Fruit fly (Drosophila melanogaster) whole organism, embryonic: ENCODE measurements around the gene Prosbeta2.

Experiments used
- Aef1 ChIP-seq: fragments of 200-800 bp; sonication (Bioruptor generic); IDR thresholded peaks from 3 replicates; pipeline ENCODE4 v1.3.6; 2022; ENCODE audit warnings: missing biosample characterization, missing genetic modification characterization
- B-H2 ChIP-seq: fragments of 200-800 bp; sonication (Bioruptor generic); optimal IDR thresholded peaks from 2 replicates; lab custom pipeline; 2018; ENCODE audit warnings: missing biosample characterization, mild to moderate bottlenecking, missing genetic modification characterization
- Bgb ChIP-seq: fragments of 200-800 bp; sonication (Bioruptor generic); IDR thresholded peaks from 2 replicates; pipeline ENCODE4 v1.3.6; 2022; ENCODE audit warnings: missing biosample characterization, missing genetic modification characterization; ENCODE audit not compliant: partially characterized antibody
- CG10543 ChIP-seq: fragments of 200-800 bp; sonication (Bioruptor generic); optimal IDR thresholded peaks from 3 replicates; lab custom pipeline; 2017; ENCODE audit warnings: missing biosample characterization, mild to moderate bottlenecking, missing genetic modification characterization, moderate library complexity
- CG11456 ChIP-seq: fragments of 200-800 bp; sonication (Bioruptor generic); IDR thresholded peaks from 3 replicates; pipeline ENCODE4 v1.3.6; 2022; ENCODE audit warnings: missing biosample characterization, missing genetic modification characterization
- CG11695 ChIP-seq: fragments of 200-800 bp; sonication (Bioruptor generic); IDR thresholded peaks from 3 replicates; pipeline ENCODE4 v1.3.6; 2022; ENCODE audit warnings: missing biosample characterization, missing genetic modification characterization
- CG13296 ChIP-seq: fragments of 200-800 bp; sonication (Bioruptor generic); optimal IDR thresholded peaks from 3 replicates; lab custom pipeline; 2018; ENCODE audit warnings: missing biosample characterization, mild to moderate bottlenecking, missing genetic modification characterization
- CG14441 ChIP-seq: fragments of 200-800 bp; sonication (Bioruptor generic); IDR thresholded peaks from 2 replicates; pipeline ENCODE4 v1.3.6; 2022; ENCODE audit warnings: missing biosample characterization, missing genetic modification characterization
- CG15011 ChIP-seq: fragments of 200-800 bp; sonication (Bioruptor generic); optimal IDR thresholded peaks from 3 replicates; lab custom pipeline; 2018; ENCODE audit warnings: missing biosample characterization, mild to moderate bottlenecking, missing genetic modification characterization
- CG15514 ChIP-seq: fragments of 200-800 bp; sonication (Bioruptor generic); optimal IDR thresholded peaks from 3 replicates; lab custom pipeline; 2017; ENCODE audit warnings: missing biosample characterization, missing genetic modification characterization, mild to moderate bottlenecking, moderate library complexity, missing genetic modification reagents
- CG1602 ChIP-seq: fragments of 200-800 bp; sonication (Bioruptor generic); optimal IDR thresholded peaks from 3 replicates; lab custom pipeline; 2016; ENCODE audit warnings: missing biosample characterization, missing genetic modification characterization
- CG16813 ChIP-seq: fragments of 200-800 bp; sonication (Bioruptor generic); IDR thresholded peaks from 3 replicates; pipeline ENCODE4 v1.3.6; 2022; ENCODE audit warnings: missing biosample characterization, missing genetic modification characterization; ENCODE audit not compliant: partially characterized antibody
- CG17186 ChIP-seq: fragments of 200-800 bp; sonication (Bioruptor generic); optimal IDR thresholded peaks from 3 replicates; lab custom pipeline; 2017; ENCODE audit warnings: missing biosample characterization, missing genetic modification reagents, missing genetic modification characterization
- CG18599 ChIP-seq: fragments of 200-800 bp; sonication (Bioruptor generic); optimal IDR thresholded peaks from 3 replicates; lab custom pipeline; 2017; ENCODE audit warnings: missing biosample characterization, missing genetic modification characterization, mild to moderate bottlenecking, moderate library complexity, missing genetic modification reagents
- CG30403 ChIP-seq: fragments of 200-800 bp; sonication (Bioruptor generic); optimal IDR thresholded peaks from 3 replicates; lab custom pipeline; 2016; ENCODE audit warnings: missing biosample characterization, missing genetic modification characterization
- CG34376 ChIP-seq: fragments of 200-800 bp; sonication (Bioruptor generic); optimal IDR thresholded peaks from 2 replicates; lab custom pipeline; 2018; ENCODE audit warnings: missing biosample characterization, mild to moderate bottlenecking, missing genetic modification characterization
- CG3726 ChIP-seq: fragments of 200-800 bp; sonication (Bioruptor generic); IDR thresholded peaks from 3 replicates; pipeline ENCODE4, ENCODE4 v1.3.6; 2022; ENCODE audit warnings: missing biosample characterization, missing genetic modification characterization
- CG4854 ChIP-seq: fragments of 200-800 bp; sonication (Bioruptor generic); optimal IDR thresholded peaks from 2 replicates; lab custom pipeline; 2016; ENCODE audit warnings: missing biosample characterization, missing genetic modification characterization, inconsistent platforms
- CG6175 ChIP-seq: fragments of 200-800 bp; sonication (Bioruptor generic); IDR thresholded peaks from 3 replicates; pipeline ENCODE4 v1.3.6; 2022; ENCODE audit warnings: missing biosample characterization, missing genetic modification characterization
- CG6765 ChIP-seq: fragments of 200-800 bp; sonication (Bioruptor generic); optimal IDR thresholded peaks from 3 replicates; lab custom pipeline; 2017; ENCODE audit warnings: missing biosample characterization, mild to moderate bottlenecking, missing genetic modification characterization
- CG8478 ChIP-seq: fragments of >200 bp; optimal IDR thresholded peaks from 2 replicates; lab custom pipeline; 2018
- CG9437 ChIP-seq: fragments of 200-800 bp; sonication (Bioruptor generic); optimal IDR thresholded peaks from 2 replicates; lab custom pipeline; 2018; ENCODE audit warnings: missing biosample characterization, mild to moderate bottlenecking, missing genetic modification characterization
- CG9932 ChIP-seq: fragments of 200-800 bp; sonication (Bioruptor generic); IDR thresholded peaks from 2 replicates; pipeline ENCODE4 v1.3.6; 2022; ENCODE audit warnings: missing biosample characterization, missing genetic modification characterization
- Camta ChIP-seq: fragments of 200-800 bp; sonication (Bioruptor generic); optimal IDR thresholded peaks from 2 replicates; lab custom pipeline; 2016; ENCODE audit warnings: missing biosample characterization, missing genetic modification characterization
- D19A ChIP-seq: fragments of 200-800 bp; optimal IDR thresholded peaks from 3 replicates; lab custom pipeline; 2019; ENCODE audit warnings: missing biosample characterization, mild to moderate bottlenecking, missing genetic modification characterization, moderate library complexity
- Dip2 ChIP-seq: fragments of 200-800 bp; sonication (Bioruptor generic); IDR thresholded peaks from 2 replicates; pipeline ENCODE4 v1.3.6; 2022; ENCODE audit warnings: missing biosample characterization, missing genetic modification characterization
- H2.0 ChIP-seq: fragments of 200-800 bp; sonication (Bioruptor generic); IDR thresholded peaks from 2 replicates; pipeline ENCODE4 v1.3.6; 2022; ENCODE audit warnings: missing biosample characterization, missing genetic modification characterization
- Hr39 ChIP-seq: fragments of >200 bp; optimal IDR thresholded peaks from 2 replicates; lab custom pipeline; 2017
- Jarid2 ChIP-seq: fragments of 200-800 bp; sonication (Bioruptor generic); optimal IDR thresholded peaks from 3 replicates; lab custom pipeline; 2017; ENCODE audit warnings: mild to moderate bottlenecking, missing biosample characterization, missing genetic modification reagents, missing genetic modification characterization
- Neu2 ChIP-seq: fragments of 200-800 bp; sonication (Bioruptor generic); optimal IDR thresholded peaks from 3 replicates; lab custom pipeline; 2016; ENCODE audit warnings: missing biosample characterization, missing genetic modification characterization, borderline replicate concordance
- Nf-YC ChIP-seq: fragments of 200-800 bp; optimal IDR thresholded peaks from 3 replicates; lab custom pipeline; 2019; ENCODE audit warnings: missing biosample characterization, mild to moderate bottlenecking, missing genetic modification characterization, moderate library complexity
- Oaz ChIP-seq: fragments of 200-800 bp; sonication (Bioruptor generic); IDR thresholded peaks from 2 replicates; pipeline ENCODE4 v1.3.6; 2022; ENCODE audit warnings: missing biosample characterization, missing genetic modification characterization
- Pdp1 ChIP-seq, 2 experiments: fragments of 200-800 bp; sonication (Bioruptor generic); optimal IDR thresholded peaks; 3 replicates each; lab custom pipeline; 2016; ENCODE audit warnings: missing biosample characterization in 2 of 2, missing genetic modification characterization in 2 of 2, mild to moderate bottlenecking in 1 of 2, moderate library complexity in 1 of 2
- Scr ChIP-seq: fragments of 200-800 bp; sonication (Bioruptor generic); IDR thresholded peaks from 2 replicates; pipeline ENCODE4 v1.3.6; 2022; ENCODE audit warnings: missing biosample characterization, missing genetic modification characterization; ENCODE audit not compliant: partially characterized antibody
- YL-1 ChIP-seq: fragments of 200-800 bp; sonication (Bioruptor generic); optimal IDR thresholded peaks from 3 replicates; lab custom pipeline; 2017; ENCODE audit warnings: missing biosample characterization, mild to moderate bottlenecking, missing genetic modification characterization
- abd-A ChIP-seq: fragments of 200-800 bp; sonication (Bioruptor generic); optimal IDR thresholded peaks from 3 replicates; lab custom pipeline; 2019; ENCODE audit warnings: missing biosample characterization, mild to moderate bottlenecking, missing genetic modification characterization, moderate library complexity
- ac ChIP-seq: fragments of 200-800 bp; sonication (Bioruptor generic); optimal IDR thresholded peaks from 3 replicates; lab custom pipeline; 2017; ENCODE audit warnings: missing biosample characterization, mild to moderate bottlenecking, missing genetic modification characterization
- cas ChIP-seq: fragments of 200-800 bp; sonication (Bioruptor generic); IDR thresholded peaks from 2 replicates; pipeline ENCODE4 v1.3.6; 2022; ENCODE audit warnings: missing biosample characterization, missing genetic modification characterization
- cwo ChIP-seq: fragments of 200-800 bp; sonication (Bioruptor generic); optimal IDR thresholded peaks from 3 replicates; lab custom pipeline; 2017; ENCODE audit warnings: missing biosample characterization, missing genetic modification characterization, mild to moderate bottlenecking, moderate library complexity, missing genetic modification reagents
- en ChIP-seq: fragments of 200-800 bp; sonication (Bioruptor generic); optimal IDR thresholded peaks from 2 replicates; lab custom pipeline; 2016; ENCODE audit warnings: missing biosample characterization, missing genetic modification characterization
- fd64A ChIP-seq: fragments of 200-800 bp; sonication (Bioruptor generic); optimal IDR thresholded peaks from 3 replicates; lab custom pipeline; 2018; ENCODE audit warnings: missing biosample characterization, mild to moderate bottlenecking, missing genetic modification characterization
- gcm ChIP-seq: fragments of 200-800 bp; sonication (Bioruptor generic); optimal IDR thresholded peaks from 2 replicates; lab custom pipeline; 2019; ENCODE audit warnings: missing biosample characterization, mild to moderate bottlenecking, missing genetic modification characterization, moderate library complexity
- hb ChIP-seq: fragments of 200-800 bp; sonication (Bioruptor generic); IDR thresholded peaks from 3 replicates; pipeline ENCODE4 v1.3.6; 2022; ENCODE audit warnings: missing biosample characterization, missing genetic modification characterization; ENCODE audit not compliant: partially characterized antibody
- hth ChIP-seq: fragments of >200 bp; optimal IDR thresholded peaks from 2 replicates; lab custom pipeline; 2017; ENCODE audit warnings: inconsistent platforms
- ken ChIP-seq: fragments of 200-800 bp; sonication (Bioruptor generic); IDR thresholded peaks from 3 replicates; pipeline ENCODE4 v1.3.6; 2022; ENCODE audit warnings: missing biosample characterization, missing genetic modification characterization
- lab ChIP-seq: fragments of 200-800 bp; sonication (Bioruptor generic); optimal IDR thresholded peaks from 3 replicates; lab custom pipeline; 2017; ENCODE audit warnings: missing biosample characterization, missing genetic modification characterization, mild to moderate bottlenecking, moderate library complexity, missing genetic modification reagents
- pfk ChIP-seq: fragments of 200-800 bp; sonication (Bioruptor generic); optimal IDR thresholded peaks from 2 replicates; lab custom pipeline; 2018; ENCODE audit warnings: missing biosample characterization, mild to moderate bottlenecking, missing genetic modification characterization, moderate library complexity
- pum ChIP-seq: fragments of 200-800 bp; sonication (Bioruptor generic); optimal IDR thresholded peaks from 2 replicates; lab custom pipeline; 2016; ENCODE audit warnings: missing biosample characterization, missing genetic modification characterization
- repo ChIP-seq: fragments of 200-800 bp; sonication (Bioruptor generic); optimal IDR thresholded peaks from 2 replicates; lab custom pipeline; 2016; ENCODE audit warnings: missing biosample characterization, missing genetic modification characterization
- rib ChIP-seq: fragments of 200-800 bp; sonication (Bioruptor generic); IDR thresholded peaks from 2 replicates; pipeline ENCODE4 v1.3.6; 2022; ENCODE audit warnings: missing biosample characterization, missing genetic modification characterization
- wor ChIP-seq: fragments of 200-800 bp; sonication (Bioruptor generic); IDR thresholded peaks from 2 replicates; pipeline ENCODE4 v1.3.6; 2022; ENCODE audit warnings: missing biosample characterization, missing genetic modification characterization

Prosbeta2 gene

dm6 chr3L:15034061-15034713, 34.4 kb downstream of the Prosbeta2 start (continued):
- TF ChIP-seq Aef1 (GFP tag; lab: Robert Waterston, UW) (no peak), hb (no peak), Neu2 (no peak), CG15011 (GFP tag; lab: Kevin White, UChicago) (no peak), cas (GFP tag; lab: Robert Waterston, UW) (no peak), pum (GFP tag; lab: Kevin White, UChicago) (no peak), gcm (GFP tag; lab: Kevin White, UChicago) (peak; percentile 3), CG15514 (no peak), CG9932 (GFP tag; lab: Robert Waterston, UW) (no peak), Pdp1 (GFP tag; optimal IDR thresholded peaks at IDR 0.05; lab: Kevin White, UChicago) (no peak), Hr39 (lab: Kevin White, UChicago) (no peak), CG6765 (GFP tag; lab: Kevin White, UChicago) (peak; percentile 53), repo (no peak), D19A (tag; lab: Kevin White, UChicago) (peak; percentile 32), Jarid2 (no peak), pfk (GFP tag; lab: Kevin White, UChicago) (no peak), rib (GFP tag; lab: Robert Waterston, UW) (no peak), CG4854 (GFP tag; lab: Kevin White, UChicago) (no peak), en (GFP tag; lab: Kevin White, UChicago) (no peak), abd-A (peak; percentile 34), Scr (no peak), CG6175 (GFP tag; lab: Robert Waterston, UW) (no peak), CG17186 (GFP tag; lab: Kevin White, UChicago) (no peak), CG14441 (GFP tag; lab: Robert Waterston, UW) (no peak), lab (GFP tag; lab: Kevin White, UChicago) (peak; percentile 58), cwo (GFP tag; lab: Kevin White, UChicago) (peak; percentile 56), CG13296 (GFP tag; lab: Kevin White, UChicago) (peak; percentile 54), B-H2 (GFP tag; lab: Kevin White, UChicago) (peak; percentile 37), CG10543 (peak; percentile 58), hth (lab: Kevin White, UChicago) (no peak), CG16813 (GFP tag; lab: Robert Waterston, UW) (no peak), fd64A (no peak), CG11695 (GFP tag; lab: Robert Waterston, UW) (no peak), CG18599 (GFP tag; lab: Kevin White, UChicago) (peak; percentile 82), Oaz (GFP tag; lab: Robert Waterston, UW) (no peak), CG1602 (GFP tag; lab: Kevin White, UChicago) (peak; percentile 15), CG3726 (no peak), Camta (GFP tag; lab: Kevin White, UChicago) (no peak), ac (GFP tag; lab: Kevin White, UChicago) (no peak), CG11456 (GFP tag; lab: Robert Waterston, UW) (peak; percentile 32; the same call in 1 of the 3 replicates), Nf-YC (peak; percentile 30), ken (no peak), Bgb (GFP tag; lab: Robert Waterston, UW) (no peak), CG34376 (GFP tag; lab: Kevin White, UChicago) (peak; percentile 27), wor (GFP tag; lab: Robert Waterston, UW) (no peak), CG8478 (lab: Kevin White, UChicago) (no peak), CG9437 (peak; percentile 40), H2.0 (GFP tag; lab: Robert Waterston, UW) (no peak), Dip2 (GFP tag; lab: Robert Waterston, UW) (no peak), YL-1 (GFP tag; lab: Kevin White, UChicago) (no peak), CG30403 (GFP tag; lab: Kevin White, UChicago) (peak; percentile 29)
